Fruit fly (Drosophila melanogaster) whole organism, prepupa: Measurements from ENCODE around the gene smp-30.

Source experiments
- CG1621 ChIP-seq: fragments of 200-800 bp; sonication (Bioruptor generic); optimal IDR thresholded peaks from 3 replicates; lab custom pipeline; 2018; ENCODE audit warnings: missing biosample characterization, mild to moderate bottlenecking, missing genetic modification characterization
- CG32006 ChIP-seq: fragments of 200-800 bp; sonication (Bioruptor generic); optimal IDR thresholded peaks from 3 replicates; lab custom pipeline; 2017; ENCODE audit warnings: missing biosample characterization, mild to moderate bottlenecking, missing genetic modification characterization
- OdsH ChIP-seq: fragments of 200-800 bp; sonication (Bioruptor generic); optimal IDR thresholded peaks from 3 replicates; lab custom pipeline; 2016; ENCODE audit warnings: missing biosample characterization, missing genetic modification characterization
- cyc ChIP-seq: fragments of 200-800 bp; sonication (Bioruptor generic); optimal IDR thresholded peaks from 3 replicates; lab custom pipeline; 2016; ENCODE audit warnings: missing biosample characterization, missing genetic modification characterization
- dsx ChIP-seq: fragments of 200-800 bp; optimal IDR thresholded peaks from 3 replicates; lab custom pipeline; 2019; ENCODE audit warnings: missing biosample characterization, mild to moderate bottlenecking, missing genetic modification characterization, moderate library complexity; ENCODE audit not compliant: poor library complexity, severe bottlenecking

DNA sequence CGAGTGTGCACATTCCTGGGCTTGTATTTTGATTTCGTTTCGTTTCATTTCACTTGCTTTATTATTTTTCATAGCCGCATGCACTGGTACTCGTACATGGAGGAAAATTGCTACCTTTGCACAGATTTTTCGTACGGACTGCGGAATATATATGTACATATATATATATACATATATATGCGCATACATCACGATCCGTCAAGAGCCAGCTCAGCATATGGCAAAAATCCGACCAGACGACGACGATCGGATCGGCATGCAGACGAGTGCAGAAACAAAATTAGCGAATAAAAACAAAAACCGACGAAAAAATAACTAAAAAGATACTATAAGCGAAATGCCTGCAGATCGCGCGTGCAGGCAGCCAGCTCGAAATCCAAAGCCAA is 33.3 kb downstream of the smp-30 start:
- TF ChIP-seq OdsH (GFP tag; lab: Kevin White, UChicago) (no peak), CG32006 (GFP tag; lab: Kevin White, UChicago) (no peak), cyc (GFP tag; lab: Kevin White, UChicago) (no peak), dsx (GFP tag; lab: Kevin White, UChicago) (no peak), CG1621 (tag; lab: Kevin White, UChicago) (no peak)
